Worm (Caenorhabditis elegans) whole organism, late embryonic: ENCODE data around the gene spp-30.

Source experiments
- C08G9.2 ChIP-seq: sonication (generic microtip); optimal IDR thresholded peaks from 2 replicates; lab custom pipeline; 2016; ENCODE audit warnings: mild to moderate bottlenecking, missing genetic modification characterization, moderate library complexity, missing compliant biosample characterization
- K02D7.2 ChIP-seq: sonication (generic microtip); optimal IDR thresholded peaks from 2 replicates; lab custom pipeline; 2017; ENCODE audit warnings: mild to moderate bottlenecking, missing genetic modification characterization, missing compliant biosample characterization
- ahr-1 ChIP-seq: sonication (generic microtip); optimal IDR thresholded peaks from 2 replicates; lab custom pipeline; 2016; ENCODE audit warnings: missing genetic modification characterization, missing compliant biosample characterization
- eyg-1 ChIP-seq: sonication (generic microtip); optimal IDR thresholded peaks from 2 replicates; lab custom pipeline; 2016; ENCODE audit warnings: missing genotype, missing genetic modification characterization, missing compliant biosample characterization
- fax-1 ChIP-seq: sonication (generic microtip); optimal IDR thresholded peaks from 2 replicates; lab custom pipeline; 2016; ENCODE audit warnings: missing genotype, missing genetic modification characterization, missing compliant biosample characterization
- fkh-10 ChIP-seq: fragments of 150-350 bp; optimal IDR thresholded peaks from 2 replicates; lab custom pipeline; 2014; ENCODE audit warnings: missing biosample characterization, missing genetic modification reagents, missing genetic modification characterization
- hlh-30 ChIP-seq: sonication (generic microtip); optimal IDR thresholded peaks from 2 replicates; lab custom pipeline; 2017; ENCODE audit warnings: antibody characterized with exemption, missing genetic modification characterization, missing compliant biosample characterization; ENCODE audit not compliant: insufficient read depth
- tbx-2 ChIP-seq: sonication (generic microtip); optimal IDR thresholded peaks from 2 replicates; lab custom pipeline; 2016; ENCODE audit warnings: missing genetic modification characterization, missing compliant biosample characterization
- ttx-3 ChIP-seq: sonication (generic microtip); optimal IDR thresholded peaks from 2 replicates; lab custom pipeline; 2016; ENCODE audit warnings: missing genetic modification reagents, missing genetic modification characterization, missing compliant biosample characterization
- zip-5 ChIP-seq: sonication (generic microtip); optimal IDR thresholded peaks from 2 replicates; lab custom pipeline; 2016; ENCODE audit warnings: missing genetic modification characterization, missing compliant biosample characterization

- TF ChIP-seq fkh-10 (GFP tag; lab: Kevin White, UChicago) (no peak), zip-5 (tag; lab: Kevin White, UChicago) (no peak), fax-1 (tag; lab: Kevin White, UChicago) (no peak), ttx-3 (tag; lab: Kevin White, UChicago) (no peak), hlh-30 (no peak), eyg-1 (tag; lab: Kevin White, UChicago) (no peak), K02D7.2 (tag; lab: Kevin White, UChicago) (no peak), ahr-1 (tag; lab: Kevin White, UChicago) (no peak), C08G9.2 (tag; lab: Kevin White, UChicago) (no peak), tbx-2 (tag; lab: Kevin White, UChicago) (no peak)
Measured at ce11 chrX:11585375-11585774, 43.1 kb downstream of the spp-30 start, which contains the start of gene abts-2.
